Fruit fly (Drosophila melanogaster) whole organism, embryonic: Measurements from ENCODE around the gene CG10638.

ENCODE experiments used
- B-H1 ChIP-seq: fragments of 200-800 bp; sonication (Bioruptor generic); IDR thresholded peaks from 3 replicates; pipeline ENCODE4 v1.3.6; 2022; ENCODE audit warnings: missing biosample characterization, missing genetic modification characterization
- Bteb2 ChIP-seq: fragments of 200-800 bp; sonication (Bioruptor generic); optimal IDR thresholded peaks from 2 replicates; lab custom pipeline; 2016; ENCODE audit warnings: missing biosample characterization, missing genetic modification characterization
- CG1233 ChIP-seq: fragments of 200-800 bp; sonication (Bioruptor generic); optimal IDR thresholded peaks from 4 replicates; lab custom pipeline; 2018; ENCODE audit warnings: missing biosample characterization, mild to moderate bottlenecking, missing genetic modification characterization
- CG14965 ChIP-seq: fragments of 200-800 bp; sonication (Bioruptor generic); optimal IDR thresholded peaks from 2 replicates; lab custom pipeline; 2016; ENCODE audit warnings: missing biosample characterization, missing genetic modification characterization, borderline replicate concordance
- CG15269 ChIP-seq: fragments of 200-800 bp; sonication (Bioruptor generic); optimal IDR thresholded peaks from 2 replicates; lab custom pipeline; 2018; ENCODE audit warnings: missing biosample characterization, mild to moderate bottlenecking, missing genetic modification characterization, moderate library complexity
- CG15479 ChIP-seq: fragments of 200-800 bp; sonication (Bioruptor generic); optimal IDR thresholded peaks from 3 replicates; lab custom pipeline; 2019; ENCODE audit warnings: missing biosample characterization, mild to moderate bottlenecking, missing genetic modification characterization, moderate library complexity
- CG15601 ChIP-seq: fragments of 200-800 bp; sonication (Bioruptor generic); optimal IDR thresholded peaks from 3 replicates; lab custom pipeline; 2019; ENCODE audit warnings: missing biosample characterization, mild to moderate bottlenecking, missing genetic modification characterization, moderate library complexity
- CG16813 ChIP-seq: fragments of 200-800 bp; sonication (Bioruptor generic); IDR thresholded peaks from 3 replicates; pipeline ENCODE4 v1.3.6; 2022; ENCODE audit warnings: missing biosample characterization, missing genetic modification characterization; ENCODE audit not compliant: partially characterized antibody
- CG2678 ChIP-seq: fragments of 200-800 bp; sonication (Bioruptor generic); optimal IDR thresholded peaks from 3 replicates; lab custom pipeline; 2019; ENCODE audit warnings: missing biosample characterization, mild to moderate bottlenecking, missing genetic modification characterization, moderate library complexity
- CG31441 ChIP-seq: fragments of 200-800 bp; sonication (Bioruptor generic); IDR thresholded peaks from 2 replicates; pipeline ENCODE4 v1.3.6; 2022; ENCODE audit warnings: missing biosample characterization, missing genetic modification characterization
- CG3163 ChIP-seq: fragments of 200-800 bp; sonication (Bioruptor generic); optimal IDR thresholded peaks from 3 replicates; lab custom pipeline; 2016; ENCODE audit warnings: missing biosample characterization, missing genetic modification characterization
- CG3838 ChIP-seq: fragments of 200-800 bp; sonication (Bioruptor generic); optimal IDR thresholded peaks from 3 replicates; lab custom pipeline; 2016; ENCODE audit warnings: missing biosample characterization, missing genetic modification characterization
- CG6765 ChIP-seq: fragments of 200-800 bp; sonication (Bioruptor generic); optimal IDR thresholded peaks from 3 replicates; lab custom pipeline; 2017; ENCODE audit warnings: missing biosample characterization, mild to moderate bottlenecking, missing genetic modification characterization
- CG7271 ChIP-seq: fragments of 200-800 bp; sonication (Bioruptor generic); optimal IDR thresholded peaks from 2 replicates; lab custom pipeline; 2018; ENCODE audit warnings: missing biosample characterization, mild to moderate bottlenecking, missing genetic modification characterization, moderate library complexity
- CG7786 ChIP-seq: fragments of 200-800 bp; sonication (Bioruptor generic); optimal IDR thresholded peaks from 2 replicates; lab custom pipeline; 2016; ENCODE audit warnings: missing biosample characterization, missing genetic modification characterization
- CG7928 ChIP-seq: fragments of 200-800 bp; sonication (Bioruptor generic); optimal IDR thresholded peaks from 2 replicates; lab custom pipeline; 2017; ENCODE audit warnings: missing biosample characterization, mild to moderate bottlenecking, missing genetic modification characterization
- CG8089 ChIP-seq: fragments of 200-800 bp; sonication (Bioruptor generic); optimal IDR thresholded peaks from 3 replicates; lab custom pipeline; 2016; ENCODE audit warnings: missing biosample characterization, missing genetic modification characterization
- CG9876 ChIP-seq: fragments of 200-800 bp; sonication (Bioruptor generic); optimal IDR thresholded peaks from 2 replicates; lab custom pipeline; 2016; ENCODE audit warnings: missing biosample characterization, missing genetic modification characterization
- Dip3 ChIP-seq: fragments of 200-800 bp; sonication (Bioruptor generic); optimal IDR thresholded peaks from 3 replicates; lab custom pipeline; 2016; ENCODE audit warnings: missing biosample characterization, missing genetic modification characterization
- Doc3 ChIP-seq: fragments of 200-800 bp; sonication (Bioruptor generic); IDR thresholded peaks from 3 replicates; pipeline ENCODE4 v1.3.6; 2022; ENCODE audit warnings: missing biosample characterization, missing genetic modification characterization; ENCODE audit not compliant: partially characterized antibody
- Elba2 ChIP-seq: fragments of 200-800 bp; sonication (Bioruptor generic); optimal IDR thresholded peaks from 3 replicates; lab custom pipeline; 2016; ENCODE audit warnings: missing biosample characterization, missing genetic modification characterization
- Fer1 ChIP-seq: fragments of 200-800 bp; sonication (Bioruptor generic); optimal IDR thresholded peaks from 2 replicates; lab custom pipeline; 2017; ENCODE audit warnings: missing biosample characterization, mild to moderate bottlenecking, missing genetic modification characterization
- Fer3 ChIP-seq: fragments of 200-800 bp; sonication (Bioruptor generic); optimal IDR thresholded peaks from 2 replicates; lab custom pipeline; 2018; ENCODE audit warnings: missing biosample characterization, mild to moderate bottlenecking, missing genetic modification characterization, moderate library complexity
- GATAe ChIP-seq: fragments of 200-800 bp; sonication (Bioruptor generic); conservative IDR thresholded peaks from 2 replicates; pipeline ENCODE4 v1.3.6; 2022; ENCODE audit warnings: missing biosample characterization, missing genetic modification characterization
- HmgD ChIP-seq: fragments of 200-800 bp; sonication (Bioruptor generic); optimal IDR thresholded peaks from 3 replicates; lab custom pipeline; 2016; ENCODE audit warnings: missing biosample characterization, missing genetic modification characterization
- Hmx ChIP-seq: fragments of 200-800 bp; sonication (Bioruptor generic); optimal IDR thresholded peaks from 2 replicates; lab custom pipeline; 2016; ENCODE audit warnings: missing biosample characterization, missing genetic modification characterization
- MESR4 ChIP-seq: fragments of 200-800 bp; sonication (Bioruptor generic); optimal IDR thresholded peaks from 2 replicates; lab custom pipeline; 2018; ENCODE audit warnings: missing biosample characterization, mild to moderate bottlenecking, missing genetic modification characterization, moderate library complexity
- NK7.1 ChIP-seq: fragments of 200-800 bp; sonication (Bioruptor generic); optimal IDR thresholded peaks from 3 replicates; lab custom pipeline; 2016; ENCODE audit warnings: missing biosample characterization, missing genetic modification characterization
- Taf1 ChIP-seq: fragments of 200-800 bp; sonication (Bioruptor generic); IDR thresholded peaks from 2 replicates; pipeline ENCODE4 v1.3.6; 2022; ENCODE audit warnings: missing biosample characterization, missing genetic modification characterization
- abd-A ChIP-seq: fragments of 200-800 bp; sonication (Bioruptor generic); optimal IDR thresholded peaks from 3 replicates; lab custom pipeline; 2019; ENCODE audit warnings: missing biosample characterization, mild to moderate bottlenecking, missing genetic modification characterization, moderate library complexity
- chif ChIP-seq, 2 experiments: fragments of 200-800 bp; sonication (Bioruptor generic); optimal IDR thresholded peaks; 3 replicates each; lab custom pipeline; 2016; ENCODE audit warnings: missing biosample characterization in 2 of 2, missing genetic modification characterization in 2 of 2
- chinmo ChIP-seq: fragments of 200-800 bp; sonication (Bioruptor generic); IDR thresholded peaks from 4 replicates; pipeline ENCODE4 v1.3.6; 2022; ENCODE audit warnings: missing biosample characterization, missing genetic modification characterization; ENCODE audit not compliant: partially characterized antibody
- crp ChIP-seq, 2 experiments: fragments of 200-800 bp; sonication (Bioruptor generic); optimal IDR thresholded peaks; 2 replicates in 1 of 2; 3 replicates in 1 of 2; lab custom pipeline; 2017; ENCODE audit warnings: missing biosample characterization in 2 of 2, missing genetic modification characterization in 2 of 2, mild to moderate bottlenecking in 1 of 2, moderate library complexity in 1 of 2
- dimm ChIP-seq: fragments of 200-800 bp; sonication (Bioruptor generic); IDR thresholded peaks from 2 replicates; pipeline ENCODE4 v1.3.6; 2022; ENCODE audit warnings: missing biosample characterization, missing genetic modification characterization
- dmrt99B ChIP-seq: fragments of 200-800 bp; sonication (Bioruptor generic); optimal IDR thresholded peaks from 2 replicates; lab custom pipeline; 2018; ENCODE audit warnings: missing biosample characterization, mild to moderate bottlenecking, missing genetic modification characterization, moderate library complexity
- emc ChIP-seq: fragments of 200-800 bp; sonication (Bioruptor generic); optimal IDR thresholded peaks from 2 replicates; lab custom pipeline; 2016; ENCODE audit warnings: missing biosample characterization, missing genetic modification characterization
- exex ChIP-seq: fragments of 200-800 bp; sonication (Bioruptor generic); optimal IDR thresholded peaks from 4 replicates; lab custom pipeline; 2018; ENCODE audit warnings: missing biosample characterization, mild to moderate bottlenecking, missing genetic modification characterization, moderate library complexity
- fru ChIP-seq: fragments of >200 bp; optimal IDR thresholded peaks from 2 replicates; lab custom pipeline; 2017
- gro ChIP-seq: fragments of 200-800 bp; sonication (Bioruptor generic); optimal IDR thresholded peaks from 2 replicates; lab custom pipeline; 2016; ENCODE audit warnings: missing biosample characterization, missing genetic modification characterization
- kay ChIP-seq: fragments of 200-800 bp; sonication (Bioruptor generic); optimal IDR thresholded peaks from 2 replicates; lab custom pipeline; 2016; ENCODE audit warnings: missing biosample characterization, missing genetic modification characterization
- mirr ChIP-seq: fragments of 200-800 bp; sonication (Bioruptor generic); optimal IDR thresholded peaks from 3 replicates; lab custom pipeline; 2018; ENCODE audit warnings: missing biosample characterization, mild to moderate bottlenecking, missing genetic modification characterization
- nerfin-1 ChIP-seq: fragments of 200-800 bp; sonication (Bioruptor generic); optimal IDR thresholded peaks from 3 replicates; lab custom pipeline; 2019; ENCODE audit warnings: missing biosample characterization, mild to moderate bottlenecking, missing genetic modification characterization, moderate library complexity
- pfk ChIP-seq: fragments of 200-800 bp; sonication (Bioruptor generic); optimal IDR thresholded peaks from 2 replicates; lab custom pipeline; 2018; ENCODE audit warnings: missing biosample characterization, mild to moderate bottlenecking, missing genetic modification characterization, moderate library complexity
- phol ChIP-seq: fragments of 200-800 bp; sonication (Bioruptor generic); optimal IDR thresholded peaks from 3 replicates; lab custom pipeline; 2018; ENCODE audit warnings: missing biosample characterization, mild to moderate bottlenecking, missing genetic modification characterization, moderate library complexity
- run ChIP-seq: fragments of 200-800 bp; sonication (Bioruptor generic); optimal IDR thresholded peaks from 3 replicates; lab custom pipeline; 2018; ENCODE audit warnings: missing biosample characterization, mild to moderate bottlenecking, missing genetic modification characterization
- slbo ChIP-seq: fragments of 200-800 bp; sonication (Bioruptor generic); IDR thresholded peaks from 2 replicates; pipeline ENCODE4 v1.3.6; 2022; ENCODE audit warnings: missing biosample characterization, missing genetic modification characterization
- slou ChIP-seq: fragments of 200-800 bp; sonication (Bioruptor generic); optimal IDR thresholded peaks from 3 replicates; lab custom pipeline; 2016; ENCODE audit warnings: missing biosample characterization, missing genetic modification characterization
- slp2 ChIP-seq: fragments of 200-800 bp; sonication (Bioruptor generic); optimal IDR thresholded peaks from 2 replicates; lab custom pipeline; 2016; ENCODE audit warnings: missing biosample characterization, missing genetic modification characterization
- stwl ChIP-seq: fragments of 200-800 bp; sonication (Bioruptor generic); optimal IDR thresholded peaks from 3 replicates; lab custom pipeline; 2018; ENCODE audit warnings: missing biosample characterization, mild to moderate bottlenecking, missing genetic modification characterization, moderate library complexity
- unc-4 ChIP-seq: fragments of 200-800 bp; sonication (Bioruptor generic); IDR thresholded peaks from 2 replicates; pipeline ENCODE4 v1.3.6; 2022; ENCODE audit warnings: missing biosample characterization, missing genetic modification characterization; ENCODE audit not compliant: partially characterized antibody
- zf30C ChIP-seq: fragments of 200-800 bp; sonication (Bioruptor generic); optimal IDR thresholded peaks from 3 replicates; lab custom pipeline; 2018; ENCODE audit warnings: missing biosample characterization, mild to moderate bottlenecking, missing genetic modification characterization

Gene CG10638

dm6 chr3L:12530044-12530443, 28.9 kb upstream of the CG10638 start, which contains the start of gene nst (continued):
- TF ChIP-seq Bteb2 (GFP tag; lab: Kevin White, UChicago) (no peak), phol (tag; lab: Kevin White, UChicago) (peak; percentile 21), stwl (tag; lab: Kevin White, UChicago) (peak; percentile 44), CG6765 (GFP tag; lab: Kevin White, UChicago) (no peak), Fer3 (tag; lab: Kevin White, UChicago) (no peak), nerfin-1 (tag; lab: Kevin White, UChicago) (no peak), emc (GFP tag; lab: Kevin White, UChicago) (no peak), HmgD (peak; percentile 23), CG15601 (no peak), CG7928 (GFP tag; lab: Kevin White, UChicago) (no peak), CG1233 (GFP tag; lab: Kevin White, UChicago) (no peak), slp2 (no peak), dmrt99B (tag; lab: Kevin White, UChicago) (no peak), chinmo (GFP tag; lab: Robert Waterston, UW) (no peak), Taf1 (no peak), Fer1 (GFP tag; lab: Kevin White, UChicago) (no peak), CG7786 (GFP tag; lab: Kevin White, UChicago) (no peak), Elba2 (GFP tag; lab: Kevin White, UChicago) (no peak), gro (GFP tag; lab: Kevin White, UChicago) (no peak), kay (no peak), dimm (GFP tag; lab: Robert Waterston, UW) (no peak), CG31441 (GFP tag; lab: Robert Waterston, UW) (no peak), CG14965 (no peak), Hmx (GFP tag; lab: Kevin White, UChicago) (no peak), CG15479 (no peak), CG7271 (no peak), zf30C (GFP tag; lab: Kevin White, UChicago) (no peak), slbo (GFP tag; lab: Robert Waterston, UW) (0 out of 2 replicates have a peak, but pooled peaks have one; percentile 20), CG15269 (tag; lab: Kevin White, UChicago) (no peak), chif (GFP tag; optimal IDR thresholded peaks at IDR 0.05; lab: Kevin White, UChicago) (peak in 1 of 2 experiments; percentile 18), CG3163 (GFP tag; lab: Kevin White, UChicago) (no peak), abd-A (no peak), CG3838 (no peak), fru (no peak), CG9876 (no peak), Doc3 (GFP tag; lab: Robert Waterston, UW) (no peak), unc-4 (GFP tag; lab: Robert Waterston, UW) (no peak), slou (GFP tag; lab: Kevin White, UChicago) (no peak), Dip3 (GFP tag; lab: Kevin White, UChicago) (no peak), CG8089 (no peak), exex (tag; lab: Kevin White, UChicago) (no peak), pfk (GFP tag; lab: Kevin White, UChicago) (no peak), CG16813 (GFP tag; lab: Robert Waterston, UW) (no peak), crp (GFP tag; optimal IDR thresholded peaks at IDR 0.05; lab: Kevin White, UChicago) (peak in 1 of 2 experiments; percentile 78), run (tag; lab: Kevin White, UChicago) (no peak), MESR4 (GFP tag; lab: Kevin White, UChicago) (no peak), CG2678 (tag; lab: Kevin White, UChicago) (peak; percentile 1), GATAe (GFP tag; lab: Robert Waterston, UW) (no peak), mirr (GFP tag; lab: Kevin White, UChicago) (no peak), NK7.1 (GFP tag; lab: Kevin White, UChicago) (no peak), B-H1 (GFP tag; lab: Robert Waterston, UW) (no peak)
